Worm (Caenorhabditis elegans): ENCODE results near the gene T14E8.2.

ce11 chrX:6522634-6523070, 20.1 kb upstream of the T14E8.2 start:
- TF ChIP-seq rec-8 (tag; optimal IDR thresholded peaks at IDR 0.05) (no peak), K12H6.12 (tag; optimal IDR thresholded peaks at IDR 0.05) (no peak), nhr-80 (tag; optimal IDR thresholded peaks at IDR 0.05) (peak; percentile 92), pbrm-1 (GFP tag; IDR thresholded peaks at IDR 0.05) (peak; percentile 45), Y53G8AR.9 (GFP tag; conservative IDR thresholded peaks at IDR 0.05) (peak; percentile 92), B0261.1 (tag; optimal IDR thresholded peaks at IDR 0.05) (no peak), attf-5 (GFP tag; optimal IDR thresholded peaks at IDR 0.05) (no peak), ama-1 (optimal IDR thresholded peaks at IDR 0.05) (peak; percentile 15), ama-1 (GFP tag; optimal IDR thresholded peaks at IDR 0.05) (no peak), F37B4.10 (GFP tag; IDR thresholded peaks at IDR 0.05) (no peak), fkh-3 (tag; optimal IDR thresholded peaks at IDR 0.05) (peak; percentile 86), gei-17 (GFP tag; optimal IDR thresholded peaks at IDR 0.05) (peak; percentile 55), akir-1 (GFP tag; optimal IDR thresholded peaks at IDR 0.05) (no peak), D2030.7 (GFP tag; IDR thresholded peaks at IDR 0.05) (no peak), cebp-1 (GFP tag; IDR thresholded peaks at IDR 0.05) (no peak), cebp-1 (tag; optimal IDR thresholded peaks at IDR 0.05) (peak; percentile 79)

Data from whole organism, young adult.